Worm (Caenorhabditis elegans) whole organism, dauer: ENCODE results near the gene mrpl-16.
"Not testable (repeated sequence)": the region's sequence is repeated elsewhere in the genome, so short reads cannot be mapped to it uniquely, and the experiment has no call there.

ENCODE experiments used
- unc-62 ChIP-seq: sonication (generic microtip); optimal IDR thresholded peaks from 2 replicates; lab custom pipeline; 2017; ENCODE audit warnings: missing biosample characterization, missing genetic modification reagents, missing genetic modification characterization

mrpl-16 gene

ce11 chrIII:4739975-4740374, 35.8 kb downstream of the mrpl-16 start, which contains the start of gene ras-2:
Gene ras-2 (minus strand): TSS chrIII:4740075.
- no peak for TF ChIP-seq unc-62 (GFP tag; lab: Kevin White, UChicago)

- no peak for TF ChIP-seq unc-62 (GFP tag; lab: Kevin White, UChicago)
Measured at ce11 chrIII:4740820-4741219, 36.6 kb downstream of the mrpl-16 start.

ce11 chrIII:4742620-4743019, 38.4 kb downstream of the mrpl-16 start, which contains the start of gene twk-6:
Gene twk-6 (plus strand): TSS chrIII:4742920.
- not testable (repeated sequence) for TF ChIP-seq unc-62 (GFP tag; lab: Kevin White, UChicago)

- no peak for TF ChIP-seq unc-62 (GFP tag; lab: Kevin White, UChicago)
Measured at ce11 chrIII:4745934-4746333, 41.7 kb downstream of the mrpl-16 start, which contains the start of gene F17C8.6. Gene F17C8.6 (minus strand): TSS chrIII:4746034.

ce11 chrIII:4748109-4748508, 43.9 kb downstream of the mrpl-16 start, which contains the start of gene col-89:
Gene col-89 (plus strand): TSS chrIII:4748127.
- no peak for TF ChIP-seq unc-62 (GFP tag; lab: Kevin White, UChicago)

- TF ChIP-seq unc-62 (GFP tag; lab: Kevin White, UChicago), result no peak
Measured at ce11 chrIII:4748666-4749065, 44.5 kb downstream of the mrpl-16 start.

ce11 chrIII:4754001-4754561, 49.9 kb downstream of the mrpl-16 start, which contains the start of the genes rps-0 and rbg-3:
Gene rps-0 (minus strand): TSS chrIII:4754051.
Gene rbg-3 (plus strand): TSS chrIII:4754424.
- TF ChIP-seq unc-62 (GFP tag; lab: Kevin White, UChicago), result no peak
